Fruit fly (Drosophila melanogaster) Kc167 (cell line): ENCODE data around the gene CG4278.

ENCODE experiments used
- Sin3A ChIP-seq: fragments of >200 bp; optimal IDR thresholded peaks from 2 replicates; lab custom pipeline; 2018; ENCODE audit warnings: missing external identifiers
- insv ChIP-seq: fragments of >200 bp; optimal IDR thresholded peaks from 3 replicates; lab custom pipeline; 2018; ENCODE audit warnings: missing external identifiers
- ttk ChIP-seq: sonication (Bioruptor generic); optimal IDR thresholded peaks from 2 replicates; lab custom pipeline; 2017; ENCODE audit warnings: missing external identifiers

- TF ChIP-seq insv (lab: Kevin White, UChicago), result no peak
- TF ChIP-seq ttk (lab: Kevin White, UChicago), result no peak
- no peak for TF ChIP-seq Sin3A (lab: Kevin White, UChicago)
Measured at dm6 chr2L:16342224-16342623, 15.4 kb downstream of the CG4278 start, which contains the start of gene CG44405.
